Fruit fly (Drosophila melanogaster) S2 (cell line): ENCODE data around the gene CG13454.

Experiments
- CG8478 ChIP-seq: fragments of >200 bp; optimal IDR thresholded peaks from 2 replicates; lab custom pipeline; 2018
- CTCF ChIP-seq, 2 experiments: fragments of >200 bp; optimal IDR thresholded peaks; 2 replicates each; lab custom pipeline; 2018

dm6 chr3L:15514405-15514804 lies 2.5 kb downstream of the CG13454 start:
- TF ChIP-seq CG8478 (lab: Kevin White, UChicago) = no peak
- no peak for TF ChIP-seq CTCF (optimal IDR thresholded peaks at IDR 0.05; lab: Kevin White, UChicago)
